Worm (Caenorhabditis elegans): ENCODE data around the gene sel-8.

Gene sel-8

DNA sequence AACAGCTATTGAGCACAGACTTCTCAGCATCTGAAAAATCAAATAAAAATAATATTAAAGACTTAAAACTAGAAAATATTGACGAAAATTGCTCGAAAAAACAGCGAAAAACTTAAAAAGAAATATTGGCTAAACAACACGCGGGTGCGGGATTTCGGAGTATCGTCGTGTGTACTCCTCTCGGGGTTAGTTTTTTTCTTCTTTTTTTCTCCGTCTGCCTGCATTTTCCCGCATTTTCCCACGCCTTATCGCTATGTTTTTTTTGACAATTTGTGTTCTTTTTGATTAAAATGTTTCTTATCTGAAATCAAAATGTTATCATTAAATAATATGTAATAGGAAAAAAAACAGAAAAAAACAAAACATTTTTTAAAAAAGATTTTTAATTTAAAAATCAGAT lies 3.4 kb upstream of the sel-8 start, which contains the start of gene mrps-31 (continued):
- TF ChIP-seq ceh-58 (GFP tag; IDR thresholded peaks at IDR 0.05) = no peak
- no peak for TF ChIP-seq hlh-26 (GFP tag; conservative IDR thresholded peaks at IDR 0.05)
- no peak for TF ChIP-seq C06A6.2 (GFP tag; conservative IDR thresholded peaks at IDR 0.05)
- TF ChIP-seq snpc-1.1 (tag; optimal IDR thresholded peaks at IDR 0.05; ENCODE audit: insufficient read depth) = no peak
- 0 out of 2 replicates have a peak, but pooled peaks have one; percentile 21 for TF ChIP-seq mcd-1 (GFP tag; IDR thresholded peaks at IDR 0.05)
- no peak for TF ChIP-seq F10E7.11 (tag; optimal IDR thresholded peaks at IDR 0.05)
- TF ChIP-seq cebp-1 (GFP tag; IDR thresholded peaks at IDR 0.05) = no peak
- TF ChIP-seq cebp-1 (tag; optimal IDR thresholded peaks at IDR 0.05) = peak; percentile 49
- peak; percentile 17 for TF ChIP-seq madf-10 (tag; optimal IDR thresholded peaks at IDR 0.05)
- TF ChIP-seq xnd-1 (tag; optimal IDR thresholded peaks at IDR 0.05) = no peak
- no peak for TF ChIP-seq zim-3 (tag; optimal IDR thresholded peaks at IDR 0.05)
- TF ChIP-seq lir-1 (GFP tag; conservative IDR thresholded peaks at IDR 0.05) = no peak
- no peak for TF ChIP-seq ceh-40 (GFP tag; IDR thresholded peaks at IDR 0.05)
- TF ChIP-seq ZK185.1 (tag; optimal IDR thresholded peaks at IDR 0.05; ENCODE audit: poor library complexity, severe bottlenecking) = no peak
- TF ChIP-seq nfya-2 (GFP tag; IDR thresholded peaks at IDR 0.05) = no peak
- peak; percentile 14 for TF ChIP-seq tbp1 (GFP tag; optimal IDR thresholded peaks at IDR 0.05)
- no peak for TF ChIP-seq cebp-2 (GFP tag; IDR thresholded peaks at IDR 0.05)
- TF ChIP-seq nhr-90 (tag; optimal IDR thresholded peaks at IDR 0.05) = peak; percentile 2
- peak; percentile 97 for TF ChIP-seq attf-3 (GFP tag; conservative IDR thresholded peaks at IDR 0.05)
- TF ChIP-seq ztf-28 (GFP tag; IDR thresholded peaks at IDR 0.05) = no peak
- no peak for TF ChIP-seq ztf-3 (GFP tag; optimal IDR thresholded peaks at IDR 0.05)
- no peak for TF ChIP-seq die-1 (tag; optimal IDR thresholded peaks at IDR 0.05)
- TF ChIP-seq efl-1 (GFP tag; optimal IDR thresholded peaks at IDR 0.05) = peak; percentile 38
- TF ChIP-seq pbrm-1 (GFP tag; IDR thresholded peaks at IDR 0.05) = no peak
- no peak for TF ChIP-seq zfh-2 (GFP tag; conservative IDR thresholded peaks at IDR 0.05)
- TF ChIP-seq nfyb-1 (GFP tag; IDR thresholded peaks at IDR 0.05) = no peak
- TF ChIP-seq let-607 (tag; optimal IDR thresholded peaks at IDR 0.05) = peak in 1 of 2 experiments; percentile 25
- peak; percentile 16 for TF ChIP-seq attf-5 (GFP tag; optimal IDR thresholded peaks at IDR 0.05)
- TF ChIP-seq hmg-20 (GFP tag; IDR thresholded peaks at IDR 0.05) = no peak
- TF ChIP-seq K12H6.12 (tag; optimal IDR thresholded peaks at IDR 0.05) = no peak
- no peak for TF ChIP-seq let-526 (GFP tag; IDR thresholded peaks at IDR 0.05)
- TF ChIP-seq lin-40 (tag; optimal IDR thresholded peaks at IDR 0.05) = peak; percentile 39

ce11 chrIII:3623772-3624171 lies 3.2 kb downstream of the sel-8 start:
- TF ChIP-seq ceh-91 (GFP tag; IDR thresholded peaks at IDR 0.05) (no peak), unc-62 (GFP tag; optimal IDR thresholded peaks at IDR 0.05) (no peak), pbrm-1 (GFP tag; IDR thresholded peaks at IDR 0.05) (no peak), hmg-1.2 (GFP tag; IDR thresholded peaks at IDR 0.05) (peak; percentile 35; the same call in 1 of the 2 replicates), zfh-2 (GFP tag; conservative IDR thresholded peaks at IDR 0.05) (peak; percentile 78), snpc-1.3 (tag; optimal IDR thresholded peaks at IDR 0.05; ENCODE audit: insufficient read depth) (no peak), ztf-28 (GFP tag; IDR thresholded peaks at IDR 0.05) (no peak), madf-6 (GFP tag; IDR thresholded peaks at IDR 0.05) (no peak), lin-35 (GFP tag; optimal IDR thresholded peaks at IDR 0.05) (no peak), tbp1 (GFP tag; optimal IDR thresholded peaks at IDR 0.05) (no peak), C17E4.6 (GFP tag; IDR thresholded peaks at IDR 0.05) (no peak), die-1 (tag; optimal IDR thresholded peaks at IDR 0.05) (no peak)

Measured in whole organism, young adult.